Fruit fly (Drosophila melanogaster) whole organism, pupa: Measurements from ENCODE around the gene CG34286.

Source experiments
- CG15710 ChIP-seq: fragments of 200-800 bp; sonication (Bioruptor generic); optimal IDR thresholded peaks from 2 replicates; lab custom pipeline; 2018; ENCODE audit warnings: missing biosample characterization, mild to moderate bottlenecking, missing genetic modification characterization, moderate library complexity
- CG17806 ChIP-seq: fragments of 200-800 bp; sonication (Bioruptor generic); optimal IDR thresholded peaks from 2 replicates; lab custom pipeline; 2018; ENCODE audit warnings: missing biosample characterization, mild to moderate bottlenecking, missing genetic modification characterization, moderate library complexity
- CG32121 ChIP-seq: fragments of 200-800 bp; sonication (Bioruptor generic); IDR thresholded peaks from 2 replicates; pipeline ENCODE4 v1.3.6; 2022; ENCODE audit warnings: missing biosample characterization, missing genetic modification characterization
- D1 ChIP-seq: fragments of 200-800 bp; sonication (Bioruptor generic); optimal IDR thresholded peaks from 2 replicates; lab custom pipeline; 2018; ENCODE audit warnings: missing biosample characterization, mild to moderate bottlenecking, missing genetic modification characterization, moderate library complexity
- EcR ChIP-seq: fragments of 200-800 bp; sonication (Bioruptor generic); optimal IDR thresholded peaks from 3 replicates; lab custom pipeline; 2019; ENCODE audit warnings: missing biosample characterization, missing genetic modification characterization, mild to moderate bottlenecking, moderate library complexity, missing genetic modification reagents
- Pif1B ChIP-seq: fragments of 200-800 bp; sonication (Bioruptor generic); optimal IDR thresholded peaks from 3 replicates; lab custom pipeline; 2016; ENCODE audit warnings: missing biosample characterization, missing genetic modification characterization
- fd96Ca ChIP-seq: fragments of 200-800 bp; sonication (Bioruptor generic); IDR thresholded peaks from 3 replicates; pipeline ENCODE4 v1.3.6; 2022; ENCODE audit warnings: missing biosample characterization, missing genetic modification characterization

dm6 chr3R:19742893-19743292, 27.2 kb upstream of the CG34286 start:
- no peak for TF ChIP-seq EcR (GFP tag; lab: Kevin White, UChicago)
- TF ChIP-seq CG17806 (tag; lab: Kevin White, UChicago) = no peak
- no peak for TF ChIP-seq D1 (tag; lab: Kevin White, UChicago)
- no peak for TF ChIP-seq Pif1B (GFP tag; lab: Kevin White, UChicago)
- no peak for TF ChIP-seq fd96Ca
- no peak for TF ChIP-seq CG15710 (tag; lab: Kevin White, UChicago)
- no peak for TF ChIP-seq CG32121 (GFP tag; lab: Robert Waterston, UW)
